Fruit fly (Drosophila melanogaster) whole organism, wandering third instar larva: ENCODE results near the gene CG10237.
A peak's percentile ranks its signal among the peaks of the same experiment; 100 is the strongest.

Experiments used
- Abd-B ChIP-seq: fragments of >200 bp; optimal IDR thresholded peaks from 2 replicates; lab custom pipeline; 2017; ENCODE audit warnings: missing biosample characterization, missing genetic modification characterization
- CG32264 ChIP-seq: fragments of 200-800 bp; sonication (Bioruptor generic); optimal IDR thresholded peaks from 2 replicates; lab custom pipeline; 2016; ENCODE audit warnings: missing biosample characterization, missing genetic modification characterization
- CG9705 ChIP-seq: fragments of 200-800 bp; sonication (Bioruptor generic); optimal IDR thresholded peaks from 2 replicates; lab custom pipeline; 2018; ENCODE audit warnings: missing biosample characterization, mild to moderate bottlenecking, missing genetic modification characterization
- CrebA ChIP-seq: fragments of 200-800 bp; sonication (Bioruptor generic); optimal IDR thresholded peaks from 2 replicates; lab custom pipeline; 2016; ENCODE audit warnings: missing biosample characterization, mild to moderate bottlenecking, missing genetic modification characterization, borderline replicate concordance
- Dfd ChIP-seq: fragments of >200 bp; optimal IDR thresholded peaks from 2 replicates; lab custom pipeline; 2017; ENCODE audit warnings: missing biosample characterization, missing genetic modification characterization
- Dif ChIP-seq: fragments of 200-275, 200-300 bp; sonication (Bioruptor generic); optimal IDR thresholded peaks from 2 replicates; lab custom pipeline; 2018; ENCODE audit warnings: missing biosample characterization, missing genetic modification characterization; ENCODE audit not compliant: partially characterized antibody
- GATAd ChIP-seq: sonication (Bioruptor generic); optimal IDR thresholded peaks from 2 replicates; lab custom pipeline; 2016; ENCODE audit warnings: missing biosample characterization, missing genetic modification characterization
- HLH106 ChIP-seq: fragments of 200-800 bp; optimal IDR thresholded peaks from 3 replicates; lab custom pipeline; 2019; ENCODE audit warnings: missing biosample characterization, mild to moderate bottlenecking, missing genetic modification characterization, moderate library complexity
- Hnf4 ChIP-seq: fragments of 200-800 bp; sonication (Bioruptor generic); optimal IDR thresholded peaks from 2 replicates; lab custom pipeline; 2016; ENCODE audit warnings: missing biosample characterization, mild to moderate bottlenecking, missing genetic modification characterization
- Hr78 ChIP-seq: fragments of >200 bp; optimal IDR thresholded peaks from 2 replicates; lab custom pipeline; 2017; ENCODE audit warnings: missing biosample characterization, missing genetic modification characterization
- Hr83 ChIP-seq: fragments of 200-300 bp; sonication (Bioruptor generic); optimal IDR thresholded peaks from 2 replicates; lab custom pipeline; 2016; ENCODE audit warnings: missing biosample characterization, mild to moderate bottlenecking, missing genetic modification characterization, moderate library complexity; ENCODE audit not compliant: poor library complexity, severe bottlenecking
- Jra ChIP-seq: sonication (Bioruptor generic); optimal IDR thresholded peaks from 2 replicates; lab custom pipeline; 2016; ENCODE audit warnings: missing biosample characterization, missing genetic modification characterization
- Mio ChIP-seq: sonication (Bioruptor generic); optimal IDR thresholded peaks from 2 replicates; lab custom pipeline; 2016; ENCODE audit warnings: missing biosample characterization, missing genetic modification characterization
- Myc ChIP-seq: fragments of >200 bp; optimal IDR thresholded peaks from 2 replicates; lab custom pipeline; 2017
- N ChIP-seq: fragments of >200 bp; optimal IDR thresholded peaks from 2 replicates; lab custom pipeline; 2018; ENCODE audit warnings: missing biosample characterization, missing external identifiers, missing genetic modification characterization
- OdsH ChIP-seq: fragments of 200-800 bp; sonication (Bioruptor generic); optimal IDR thresholded peaks from 2 replicates; lab custom pipeline; 2016; ENCODE audit warnings: missing biosample characterization, mild to moderate bottlenecking, missing genetic modification characterization
- Rel ChIP-seq, 2 experiments: fragments of 200-800 bp; sonication (Bioruptor generic) in 1 of 2; optimal IDR thresholded peaks; 2 replicates in 1 of 2; 3 replicates in 1 of 2; lab custom pipeline; 2016 to 2019; ENCODE audit warnings: mild to moderate bottlenecking in 2 of 2, missing biosample characterization in 2 of 2, missing genetic modification characterization in 2 of 2, moderate library complexity in 1 of 2
- Sp1 ChIP-seq: fragments of 200-800 bp; sonication (Bioruptor generic); optimal IDR thresholded peaks from 3 replicates; lab custom pipeline; 2019; ENCODE audit warnings: missing biosample characterization, mild to moderate bottlenecking, missing genetic modification characterization, moderate library complexity
- Vsx2 ChIP-seq: fragments of 200-300, 225-300 bp; sonication (Bioruptor generic); optimal IDR thresholded peaks from 2 replicates; lab custom pipeline; 2018; ENCODE audit warnings: missing biosample characterization, missing genetic modification characterization; ENCODE audit not compliant: partially characterized antibody
- br ChIP-seq: fragments of 200-800 bp; sonication (Bioruptor generic); optimal IDR thresholded peaks from 2 replicates; lab custom pipeline; 2016; ENCODE audit warnings: missing biosample characterization, missing genetic modification characterization
- brk ChIP-seq: fragments of 200-800 bp; sonication (Bioruptor generic); optimal IDR thresholded peaks from 2 replicates; lab custom pipeline; 2016; ENCODE audit warnings: missing biosample characterization, mild to moderate bottlenecking, missing genetic modification characterization
- dl ChIP-seq, 2 experiments: fragments of 175-275, 200-275 bp in 1 of 2; fragments of 200-275 bp in 1 of 2; sonication (Bioruptor generic); optimal IDR thresholded peaks; lab custom pipeline; 2018; ENCODE audit warnings: mild to moderate bottlenecking in 2 of 2, missing biosample characterization in 2 of 2, missing genetic modification characterization in 2 of 2, moderate library complexity in 2 of 2; ENCODE audit not compliant: partially characterized antibody in 2 of 2, insufficient read depth in 1 of 2
- dmrt93B ChIP-seq: fragments of 200-800 bp; sonication (Bioruptor generic); optimal IDR thresholded peaks from 2 replicates; lab custom pipeline; 2018; ENCODE audit warnings: missing biosample characterization, mild to moderate bottlenecking, missing genetic modification characterization
- dsf ChIP-seq: sonication (Bioruptor generic); optimal IDR thresholded peaks from 2 replicates; lab custom pipeline; 2016; ENCODE audit warnings: missing biosample characterization, missing genetic modification characterization, borderline replicate concordance
- ey ChIP-seq: fragments of 200-800 bp; sonication (Bioruptor generic); optimal IDR thresholded peaks from 2 replicates; lab custom pipeline; 2016; ENCODE audit warnings: missing biosample characterization, missing genetic modification characterization
- foxo ChIP-seq, 2 experiments: fragments of 200-800 bp; sonication (Bioruptor generic); optimal IDR thresholded peaks; 2 replicates in 1 of 2; 3 replicates in 1 of 2; lab custom pipeline; 2016 to 2017; ENCODE audit warnings: missing biosample characterization in 2 of 2, missing genetic modification characterization in 2 of 2
- fru ChIP-seq: fragments of 200-800 bp; sonication (Bioruptor generic); optimal IDR thresholded peaks from 3 replicates; lab custom pipeline; 2016; ENCODE audit warnings: missing biosample characterization, mild to moderate bottlenecking, missing genetic modification characterization
- h ChIP-seq: fragments of 200-800 bp; sonication (Bioruptor generic); optimal IDR thresholded peaks from 3 replicates; lab custom pipeline; 2016; ENCODE audit warnings: missing biosample characterization, mild to moderate bottlenecking, missing genetic modification characterization
- jim ChIP-seq: fragments of 175-275, 200-325 bp; sonication (Bioruptor generic); optimal IDR thresholded peaks from 2 replicates; lab custom pipeline; 2016; ENCODE audit warnings: missing biosample characterization, mild to moderate bottlenecking, missing genetic modification characterization
- lola ChIP-seq: fragments of >200 bp; optimal IDR thresholded peaks from 2 replicates; lab custom pipeline; 2017; ENCODE audit warnings: missing biosample characterization, missing genetic modification characterization
- pan ChIP-seq: fragments of >200 bp; optimal IDR thresholded peaks from 2 replicates; lab custom pipeline; 2017
- psq ChIP-seq: fragments of 200-800 bp; sonication (Bioruptor generic); optimal IDR thresholded peaks from 3 replicates; lab custom pipeline; 2017; ENCODE audit warnings: missing biosample characterization, mild to moderate bottlenecking, missing genetic modification characterization, moderate library complexity
- rgr ChIP-seq: fragments of 200-800 bp; sonication (Bioruptor generic); optimal IDR thresholded peaks from 3 replicates; lab custom pipeline; 2016; ENCODE audit warnings: missing biosample characterization, mild to moderate bottlenecking, missing genetic modification characterization
- sage ChIP-seq: fragments of 200-800 bp; sonication (Bioruptor generic); optimal IDR thresholded peaks from 2 replicates; lab custom pipeline; 2016; ENCODE audit warnings: missing biosample characterization, mild to moderate bottlenecking, missing genetic modification characterization
- sv ChIP-seq: fragments of 200-800 bp; sonication (Bioruptor generic); optimal IDR thresholded peaks from 3 replicates; lab custom pipeline; 2016; ENCODE audit warnings: missing biosample characterization, missing genetic modification characterization
- usp ChIP-seq: fragments of >200 bp; optimal IDR thresholded peaks from 2 replicates; lab custom pipeline; 2017; ENCODE audit warnings: missing biosample characterization, missing genetic modification characterization
- woc ChIP-seq: sonication (Bioruptor generic); optimal IDR thresholded peaks from 2 replicates; lab custom pipeline; 2016; ENCODE audit warnings: missing biosample characterization, mild to moderate bottlenecking, missing genetic modification characterization

Gene CG10237

DNA sequence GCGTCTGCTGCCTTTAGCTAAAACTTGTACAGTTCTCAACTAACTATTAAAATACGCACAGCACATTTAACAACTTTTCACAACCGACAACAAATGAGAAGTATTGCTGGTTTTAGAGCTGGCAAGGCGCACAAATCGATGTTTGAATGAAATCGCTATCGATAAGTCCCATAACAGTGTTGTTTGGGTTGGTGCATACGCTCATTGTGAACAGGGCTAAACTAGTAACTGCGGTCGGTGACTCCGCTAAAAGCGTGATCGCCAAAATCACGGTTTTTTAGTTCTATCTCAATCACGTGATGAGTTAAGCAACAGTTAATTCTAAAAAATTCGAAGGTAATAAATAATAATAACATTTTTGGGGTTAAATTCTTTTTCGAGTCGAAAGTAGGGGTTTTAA, 10.9 kb upstream of the CG10237 start, which contains the start of gene Top2:
Gene Top2 (minus strand): TSS at position 110 of the 400 bp plus-strand sequence.
- peak; percentile 6 for TF ChIP-seq woc
- TF ChIP-seq Jra = peak; percentile 16
- no peak for TF ChIP-seq Dfd
- no peak for TF ChIP-seq dsf (GFP tag; lab: Kevin White, UChicago)
- peak; percentile 69 for TF ChIP-seq Hr83 (GFP tag; lab: Kevin White, UChicago)
- no peak for TF ChIP-seq Rel (GFP tag; optimal IDR thresholded peaks at IDR 0.05; lab: Kevin White, UChicago)
- TF ChIP-seq Rel (tag; optimal IDR thresholded peaks at IDR 0.05; lab: Kevin White, UChicago) = peak; percentile 29
- TF ChIP-seq jim (GFP tag; lab: Kevin White, UChicago) = no peak
- peak; percentile 60 for TF ChIP-seq h (GFP tag; lab: Kevin White, UChicago)
- no peak for TF ChIP-seq N (GFP tag; lab: Kevin White, UChicago)
- peak in 1 of 2 experiments; percentile 23 for TF ChIP-seq foxo (GFP tag; optimal IDR thresholded peaks at IDR 0.05; lab: Kevin White, UChicago)
- peak; percentile 7 for TF ChIP-seq rgr (GFP tag; lab: Kevin White, UChicago)
- TF ChIP-seq Hnf4 (GFP tag; lab: Kevin White, UChicago) = peak; percentile 66
- TF ChIP-seq Vsx2 = peak; percentile 9
- TF ChIP-seq HLH106 (tag; lab: Kevin White, UChicago) = peak; percentile 32
- TF ChIP-seq, all 38 proteins: peak for 10

DNA sequence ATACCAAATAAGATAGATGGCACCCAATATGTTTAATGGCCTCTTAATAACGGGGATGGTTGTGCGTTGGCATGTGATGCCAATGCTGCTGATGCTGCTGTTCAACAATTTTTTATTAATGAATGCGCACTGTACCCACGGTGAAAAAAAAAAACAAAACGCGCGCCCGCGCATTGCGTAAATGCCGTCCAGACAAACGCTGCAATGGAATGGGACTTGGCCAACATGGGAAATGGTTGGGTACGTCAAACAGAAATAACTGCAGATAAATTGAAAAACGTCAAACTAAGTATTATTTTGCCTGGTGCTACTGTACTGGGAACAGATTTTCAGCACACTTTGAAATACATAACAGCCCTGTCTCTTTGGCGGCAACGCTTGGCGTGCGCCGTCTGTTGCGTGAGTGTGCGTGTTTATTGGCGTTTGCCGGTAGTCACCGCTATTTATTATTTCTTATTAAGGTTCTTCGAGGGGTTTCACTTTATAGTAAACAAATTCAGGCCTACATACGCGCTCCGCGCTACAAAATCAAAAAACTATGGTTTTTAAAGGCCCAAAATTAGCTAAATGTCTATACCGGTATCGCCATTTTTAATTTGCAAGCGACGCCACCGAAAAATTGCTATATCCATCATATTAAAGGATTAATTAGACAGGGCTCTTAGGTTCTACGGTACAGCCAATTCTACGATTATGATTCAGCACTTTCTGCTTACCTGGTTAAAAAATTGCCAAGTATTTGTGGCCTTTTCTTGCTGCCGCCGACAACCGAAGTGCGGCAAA, 10.2 kb upstream of the CG10237 start:
- TF ChIP-seq HLH106 (tag; lab: Kevin White, UChicago) = peak; percentile 2
- TF ChIP-seq ey (GFP tag; lab: Kevin White, UChicago) = peak; percentile 6
- TF ChIP-seq Dfd = no peak
- no peak for TF ChIP-seq brk (GFP tag; lab: Kevin White, UChicago)
- no peak for TF ChIP-seq sage (GFP tag; lab: Kevin White, UChicago)
- no peak for TF ChIP-seq Hr83 (GFP tag; lab: Kevin White, UChicago)
- no peak for TF ChIP-seq Abd-B
- peak; percentile 26 for TF ChIP-seq OdsH (GFP tag; lab: Kevin White, UChicago)
- TF ChIP-seq Hr78 (GFP tag; lab: Kevin White, UChicago) = no peak
- no peak for TF ChIP-seq Vsx2
- peak in 1 of 2 experiments; percentile 35 for TF ChIP-seq foxo (GFP tag; optimal IDR thresholded peaks at IDR 0.05; lab: Kevin White, UChicago)
- peak; percentile 33 for TF ChIP-seq woc
- no peak for TF ChIP-seq sv (GFP tag; lab: Kevin White, UChicago)
- peak; percentile 6 for TF ChIP-seq Myc (lab: Kevin White, UChicago)
- TF ChIP-seq h (GFP tag; lab: Kevin White, UChicago) = peak; percentile 89
- TF ChIP-seq lola (GFP tag; lab: Kevin White, UChicago) = no peak
- TF ChIP-seq dmrt93B (GFP tag; lab: Kevin White, UChicago) = no peak
- no peak for TF ChIP-seq usp (GFP tag; lab: Kevin White, UChicago)
- no peak for TF ChIP-seq dl (GFP tag; optimal IDR thresholded peaks at IDR 0.05; lab: Kevin White, UChicago; ENCODE audit: insufficient read depth in 1 of 2, partially characterized antibody in 2 of 2)
- TF ChIP-seq pan (lab: Kevin White, UChicago) = no peak
- TF ChIP-seq Dif = no peak

DNA sequence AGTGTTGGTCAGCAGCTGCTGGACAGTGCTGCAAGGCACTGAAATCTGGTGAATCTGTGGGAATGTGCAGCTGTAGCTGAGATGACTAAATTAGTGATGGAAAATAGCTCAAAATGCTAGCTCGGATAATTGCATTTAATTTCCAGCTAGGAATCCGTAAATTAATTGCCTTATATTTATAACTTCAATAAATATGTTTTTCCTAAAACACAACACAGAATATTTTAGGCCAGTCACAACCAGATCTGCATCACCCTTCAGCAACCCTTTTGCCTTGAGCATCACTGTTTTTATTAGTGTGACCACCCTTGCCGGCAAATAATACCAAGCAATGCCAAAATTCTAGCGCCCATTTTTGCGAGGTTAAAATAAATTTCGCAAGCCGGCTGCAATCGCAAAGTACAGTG, 2.2 kb upstream of the CG10237 start, which contains the start of gene Hs2st:
Gene Hs2st (minus strand): TSS at position 17 of the 407 bp plus-strand sequence.
- TF ChIP-seq CrebA (GFP tag; lab: Kevin White, UChicago) = no peak
- no peak for TF ChIP-seq Hr78 (GFP tag; lab: Kevin White, UChicago)
- TF ChIP-seq Mio = peak; percentile 73
- TF ChIP-seq sage (GFP tag; lab: Kevin White, UChicago) = no peak
- no peak for TF ChIP-seq lola (GFP tag; lab: Kevin White, UChicago)
- peak; percentile 84 for TF ChIP-seq CG32264 (GFP tag; lab: Kevin White, UChicago)
- peak; percentile 89 for TF ChIP-seq Sp1 (GFP tag; lab: Kevin White, UChicago)
- TF ChIP-seq brk (GFP tag; lab: Kevin White, UChicago) = no peak
- TF ChIP-seq fru (GFP tag; lab: Kevin White, UChicago) = peak; percentile 95
- TF ChIP-seq sv (GFP tag; lab: Kevin White, UChicago) = peak; percentile 94
- peak; percentile 87 for TF ChIP-seq psq (GFP tag; lab: Kevin White, UChicago)
- TF ChIP-seq br (GFP tag; lab: Kevin White, UChicago) = peak; percentile 94
- TF ChIP-seq Jra = peak; percentile 96
- peak; percentile 97 for TF ChIP-seq Hnf4 (GFP tag; lab: Kevin White, UChicago)
- no peak for TF ChIP-seq pan (lab: Kevin White, UChicago)
- TF ChIP-seq Vsx2 = no peak
- TF ChIP-seq woc = peak; percentile 98
- TF ChIP-seq Dif = no peak
- peak; percentile 57 to 97 for TF ChIP-seq foxo (GFP tag; optimal IDR thresholded peaks at IDR 0.05; lab: Kevin White, UChicago)
- TF ChIP-seq usp (GFP tag; lab: Kevin White, UChicago) = no peak
- TF ChIP-seq HLH106 (tag; lab: Kevin White, UChicago) = peak; percentile 95
- TF ChIP-seq dmrt93B (GFP tag; lab: Kevin White, UChicago) = peak; percentile 94
- peak; percentile 88 for TF ChIP-seq jim (GFP tag; lab: Kevin White, UChicago)
- TF ChIP-seq h (GFP tag; lab: Kevin White, UChicago) = peak; percentile 96
- TF ChIP-seq Rel (GFP tag; optimal IDR thresholded peaks at IDR 0.05; lab: Kevin White, UChicago) = peak; percentile 31
- TF ChIP-seq Rel (tag; optimal IDR thresholded peaks at IDR 0.05; lab: Kevin White, UChicago) = peak; percentile 85
- peak; percentile 96 for TF ChIP-seq rgr (GFP tag; lab: Kevin White, UChicago)
- no peak for TF ChIP-seq N (GFP tag; lab: Kevin White, UChicago)
- TF ChIP-seq Hr83 (GFP tag; lab: Kevin White, UChicago) = peak; percentile 87
- TF ChIP-seq GATAd = peak; percentile 92
- TF ChIP-seq OdsH (GFP tag; lab: Kevin White, UChicago) = peak; percentile 94
- peak; percentile 94 for TF ChIP-seq CG9705 (GFP tag; lab: Kevin White, UChicago)
- TF ChIP-seq Abd-B = no peak
- no peak for TF ChIP-seq Dfd
- peak; percentile 95 for TF ChIP-seq ey (GFP tag; lab: Kevin White, UChicago)
- TF ChIP-seq dsf (GFP tag; lab: Kevin White, UChicago) = peak; percentile 92
- TF ChIP-seq dl (GFP tag; optimal IDR thresholded peaks at IDR 0.05; lab: Kevin White, UChicago; ENCODE audit: insufficient read depth in 1 of 2, partially characterized antibody in 2 of 2) = no peak
